Worm (Caenorhabditis elegans) whole organism, L4/young adult: Measurements from ENCODE around the gene E02C12.8.

Source experiments
- W03F9.2 ChIP-seq: fragments of 150-350 bp; optimal IDR thresholded peaks from 2 replicates; lab custom pipeline; 2014; ENCODE audit warnings: missing biosample characterization, missing genetic modification characterization
- dao-5 ChIP-seq: sonication (generic microtip); optimal IDR thresholded peaks from 2 replicates; lab custom pipeline; 2016; ENCODE audit warnings: missing genotype, missing genetic modification characterization, moderate library complexity, missing compliant biosample characterization
- him-1 ChIP-seq: sonication (generic microtip); optimal IDR thresholded peaks from 2 replicates; lab custom pipeline; 2016; ENCODE audit warnings: missing genotype, missing genetic modification reagents, missing genetic modification characterization, missing compliant biosample characterization

DNA sequence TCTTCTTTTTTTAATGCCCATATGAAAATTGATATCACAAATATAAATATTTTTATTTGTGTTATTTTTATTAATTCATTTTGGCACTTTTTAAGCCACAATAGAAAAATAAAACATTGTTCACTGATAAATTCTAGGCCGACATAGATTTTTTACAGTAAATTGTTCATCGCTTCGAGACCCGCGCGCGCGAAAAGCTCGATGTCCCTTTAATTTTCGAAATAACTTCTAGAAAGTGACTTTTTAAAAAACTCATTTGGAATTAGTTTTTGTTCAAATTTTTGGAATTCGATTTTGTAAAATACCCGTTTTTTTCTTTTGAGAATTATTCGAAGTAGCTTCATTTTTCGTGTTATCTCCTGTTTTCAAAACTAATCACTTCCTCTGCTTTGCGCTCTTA is 10.9 kb upstream of the E02C12.8 start:
- TF ChIP-seq W03F9.2 (tag; lab: Kevin White, UChicago): no peak
- TF ChIP-seq him-1: no peak
- no peak for TF ChIP-seq dao-5
